Worm (Caenorhabditis elegans): Measurements from ENCODE around the gene nft-1.

nft-1 gene

DNA sequence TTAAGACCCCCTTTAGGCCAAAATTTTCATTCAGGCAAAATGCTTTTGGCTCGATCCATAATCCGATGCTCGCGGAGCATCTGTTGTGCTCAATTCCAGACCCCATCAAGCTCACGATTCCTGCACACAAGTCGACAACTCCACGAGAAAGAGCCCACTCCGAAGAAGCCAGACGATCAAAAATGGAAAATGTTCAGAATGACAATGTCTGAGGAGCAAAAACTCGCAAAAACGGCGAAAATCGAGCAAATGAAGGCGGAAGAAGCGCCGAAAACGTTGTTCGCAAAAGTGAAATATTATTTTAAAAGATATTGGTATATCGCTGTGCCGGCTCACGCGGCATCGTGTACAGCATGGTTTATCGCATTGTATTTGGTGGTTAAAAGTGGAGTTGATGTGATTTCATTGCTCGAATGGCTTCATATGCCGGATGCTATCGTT, 2.0 kb upstream of the nft-1 start, which contains the start of gene Y56A3A.22:
Y56A3A.22 (plus strand) TSS at position 35 of the 441 bp plus-strand sequence.
- TF ChIP-seq nhr-42 (GFP tag; IDR thresholded peaks at IDR 0.05) (peak; percentile 59), dve-1 (tag; optimal IDR thresholded peaks at IDR 0.05; ENCODE audit: insufficient read depth) (peak; percentile 43), unc-62 (GFP tag; optimal IDR thresholded peaks at IDR 0.05 in 1 of 2) (no peak), unc-62 (tag; optimal IDR thresholded peaks at IDR 0.05) (no peak), F37D6.2 (tag; optimal IDR thresholded peaks at IDR 0.05) (no peak), unc-130 (GFP tag; optimal IDR thresholded peaks at IDR 0.05) (no peak), nhr-10 (tag; optimal IDR thresholded peaks at IDR 0.05) (no peak), mes-2 (tag; optimal IDR thresholded peaks at IDR 0.05; ENCODE audit: poor library complexity, severe bottlenecking) (peak; percentile 51), arid-1 (GFP tag; conservative IDR thresholded peaks at IDR 0.05) (peak; percentile 83), ceh-20 (GFP tag; IDR thresholded peaks at IDR 0.05) (peak; percentile 50; the same call in 1 of the 2 replicates), nhr-102 (tag; optimal IDR thresholded peaks at IDR 0.05) (peak; percentile 74), snpc-1.2 (GFP tag; IDR thresholded peaks at IDR 0.05) (peak; percentile 69), saeg-2 (GFP tag; IDR thresholded peaks at IDR 0.05) (no peak), aha-1 (tag) (peak; percentile 96), mxl-3 (GFP tag; optimal IDR thresholded peaks at IDR 0.05) (peak; percentile 6), nhr-48 (tag; optimal IDR thresholded peaks at IDR 0.05) (peak; percentile 14), nhr-111 (GFP tag; optimal IDR thresholded peaks at IDR 0.05) (peak; percentile 65), ctbp-1 (GFP tag; IDR thresholded peaks at IDR 0.05) (0 out of 2 replicates have a peak, but pooled peaks have one; percentile 37), spr-3 (GFP tag; optimal IDR thresholded peaks at IDR 0.05) (peak; percentile 67), Y5F2A.4 (GFP tag; optimal IDR thresholded peaks at IDR 0.05) (peak; percentile 73), jun-1 (tag; optimal IDR thresholded peaks at IDR 0.05) (peak; percentile 22), T26A8.4 (GFP tag; IDR thresholded peaks at IDR 0.05) (peak; percentile 85), zip-2 (tag; optimal IDR thresholded peaks at IDR 0.05) (no peak), hlh-11 (tag; optimal IDR thresholded peaks at IDR 0.05) (peak; percentile 42), hmg-1.1 (GFP tag; IDR thresholded peaks at IDR 0.05) (peak; percentile 27; the same call in 1 of the 2 replicates), pha-4 (GFP tag; IDR thresholded peaks at IDR 0.05) (peak; percentile 58; the same call in 1 of the 2 replicates), pha-4 (tag; optimal IDR thresholded peaks at IDR 0.05) (no peak), lin-38 (GFP tag; IDR thresholded peaks at IDR 0.05) (peak; percentile 55), egl-27 (tag; optimal IDR thresholded peaks at IDR 0.05) (no peak), gei-8 (GFP tag; optimal IDR thresholded peaks at IDR 0.05) (peak; percentile 78), lsy-2 (tag; optimal IDR thresholded peaks at IDR 0.05) (peak in 1 of 2 experiments; percentile 3), egl-43 (GFP tag; IDR thresholded peaks at IDR 0.05) (peak; percentile 55; the same call in 1 of the 2 replicates), ceh-62 (tag; optimal IDR thresholded peaks at IDR 0.05) (no peak), daf-16 (GFP tag; optimal IDR thresholded peaks at IDR 0.05) (peak in 1 of 2 experiments; percentile 69), daf-16 (tag; optimal IDR thresholded peaks at IDR 0.05) (peak; percentile 27), lin-29 (GFP tag; IDR thresholded peaks at IDR 0.05) (no peak), Y48G9A.11 (GFP tag; IDR thresholded peaks at IDR 0.05) (peak; percentile 43; the same call in 1 of the 2 replicates), set-16 (GFP tag; IDR thresholded peaks at IDR 0.05) (peak; percentile 22; the same call in 1 of the 2 replicates), madf-9 (GFP tag; conservative IDR thresholded peaks at IDR 0.05) (peak; percentile 17; the same call in 1 of the 2 replicates), lim-7 (GFP tag; IDR thresholded peaks at IDR 0.05) (0 out of 2 replicates have a peak, but pooled peaks have one; percentile 21), duxl-1 (tag; optimal IDR thresholded peaks at IDR 0.05; ENCODE audit: poor library complexity) (peak; percentile 23), tra-1 (GFP tag; IDR thresholded peaks at IDR 0.05) (peak; percentile 43; the same call in 1 of the 2 replicates), spr-1 (tag; optimal IDR thresholded peaks at IDR 0.05) (peak; percentile 30), vab-7 (GFP tag; IDR thresholded peaks at IDR 0.05) (peak; percentile 39; the same call in 1 of the 2 replicates), ama-1 (optimal IDR thresholded peaks at IDR 0.05) (peak; percentile 92), mep-1 (tag; optimal IDR thresholded peaks at IDR 0.05) (peak; percentile 22), lin-1 (GFP tag; IDR thresholded peaks at IDR 0.05) (no peak), rbr-2 (tag; optimal IDR thresholded peaks at IDR 0.05) (peak; percentile 44)

All from whole organism, L4 larva.